Worm (Caenorhabditis elegans): Measurements from ENCODE around the gene snu-23.
A peak's percentile ranks its signal among the peaks of the same experiment; 100 is the strongest.

snu-23 gene

DNA sequence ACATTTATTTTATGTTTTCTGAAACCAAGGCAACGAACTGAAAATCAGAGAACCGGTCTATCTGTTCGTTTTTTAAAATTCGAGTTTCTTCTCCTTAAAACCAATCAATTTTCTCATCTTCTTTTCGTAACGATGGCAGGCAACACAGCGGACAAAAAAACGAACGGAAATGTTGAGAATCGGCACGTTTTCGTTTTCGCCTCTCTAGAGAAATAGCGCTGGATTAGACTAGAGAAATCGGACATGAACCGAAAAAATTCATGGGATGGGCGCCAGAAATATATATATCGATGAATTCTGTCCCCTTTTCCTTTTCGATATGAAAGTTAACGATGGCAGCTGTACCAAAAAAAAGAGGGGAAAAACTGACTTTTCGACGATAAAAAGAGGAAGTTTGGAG, 47.5 kb downstream of the snu-23 start:
- no peak for TF ChIP-seq vab-15 (tag; optimal IDR thresholded peaks at IDR 0.05)
- peak; percentile 59 for TF ChIP-seq blmp-1 (tag; optimal IDR thresholded peaks at IDR 0.05)
- no peak for TF ChIP-seq ceh-90 (tag; optimal IDR thresholded peaks at IDR 0.05)
- peak; percentile 18 for TF ChIP-seq ama-1 (optimal IDR thresholded peaks at IDR 0.05)
- no peak for TF ChIP-seq ceh-8 (GFP tag; optimal IDR thresholded peaks at IDR 0.05)

DNA sequence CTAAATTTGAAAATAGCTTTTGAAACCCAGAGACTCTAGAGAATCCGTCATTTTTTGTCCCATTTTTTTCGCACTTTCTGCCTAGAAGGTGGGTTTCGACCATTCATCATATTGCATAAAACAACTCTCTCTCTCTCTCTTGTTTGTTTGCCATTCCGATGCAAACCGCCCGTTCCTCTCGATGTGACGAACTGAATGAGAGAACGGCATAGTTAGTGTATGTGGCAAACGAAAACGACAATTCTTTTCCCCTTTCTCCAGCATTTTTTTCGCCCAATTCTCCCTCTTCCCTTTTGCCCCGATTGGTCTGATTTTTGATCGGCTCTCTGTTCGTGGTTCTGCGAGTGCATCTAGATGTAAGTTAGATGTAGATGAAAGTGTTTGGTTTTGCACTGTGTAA, 48.4 kb downstream of the snu-23 start:
- peak; percentile 1 for TF ChIP-seq blmp-1 (tag; optimal IDR thresholded peaks at IDR 0.05)
- TF ChIP-seq fkh-10 (GFP tag; optimal IDR thresholded peaks at IDR 0.05), result no peak
- TF ChIP-seq efl-1 (optimal IDR thresholded peaks at IDR 0.05), result no peak
- TF ChIP-seq efl-1 (GFP tag; optimal IDR thresholded peaks at IDR 0.05 in 1 of 2), result peak in 1 of 2 experiments; percentile 77
- peak; percentile 11 for TF ChIP-seq ama-1 (optimal IDR thresholded peaks at IDR 0.05)

DNA sequence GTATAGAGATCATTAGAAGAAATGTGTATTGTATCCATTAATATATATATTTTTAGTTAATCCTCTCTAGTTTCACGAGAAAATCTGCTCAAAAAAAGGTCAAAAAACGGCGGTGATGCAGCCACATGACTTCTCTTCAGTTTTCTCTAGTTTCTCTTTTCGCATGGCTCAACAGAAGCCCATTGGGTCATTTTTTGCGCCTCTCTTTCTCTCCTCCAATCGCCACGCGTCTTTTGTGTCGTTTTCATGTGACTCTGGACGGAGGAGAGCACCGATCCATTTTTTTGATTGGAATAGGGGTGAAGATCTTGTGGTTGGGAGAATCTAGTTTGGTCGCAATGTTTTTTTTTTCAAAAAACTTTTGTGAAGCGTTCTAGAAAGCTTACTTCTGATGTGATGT, 49.1 kb downstream of the snu-23 start:
- peak; percentile 63 for TF ChIP-seq dsc-1 (tag; optimal IDR thresholded peaks at IDR 0.05)
- peak; percentile 35 for TF ChIP-seq irx-1 (tag; optimal IDR thresholded peaks at IDR 0.05)
- no peak for TF ChIP-seq nhr-77 (tag; optimal IDR thresholded peaks at IDR 0.05)
- TF ChIP-seq grh-1 (GFP tag; IDR thresholded peaks at IDR 0.05), result no peak
- TF ChIP-seq elt-3 (tag; optimal IDR thresholded peaks at IDR 0.05), result no peak
- TF ChIP-seq lin-39 (tag; optimal IDR thresholded peaks at IDR 0.05), result no peak
- TF ChIP-seq lsy-2 (tag; optimal IDR thresholded peaks at IDR 0.05), result peak; percentile 63 to 75
- peak; percentile 48; the same call in 1 of the 2 replicates for TF ChIP-seq nhr-19 (GFP tag; conservative IDR thresholded peaks at IDR 0.05)
- no peak for TF ChIP-seq ets-5 (GFP tag; IDR thresholded peaks at IDR 0.05)
- TF ChIP-seq ztf-4 (tag; optimal IDR thresholded peaks at IDR 0.05), result no peak
- TF ChIP-seq pqm-1 (tag; optimal IDR thresholded peaks at IDR 0.05), result no peak
- peak; percentile 6 for TF ChIP-seq C16A3.4 (tag; optimal IDR thresholded peaks at IDR 0.05)
- no peak for TF ChIP-seq aly-2 (tag; optimal IDR thresholded peaks at IDR 0.05)
- TF ChIP-seq mdl-1 (tag; optimal IDR thresholded peaks at IDR 0.05), result peak in 1 of 2 experiments; percentile 50
- peak; percentile 45; the same call in 1 of the 2 replicates for TF ChIP-seq isw-1 (GFP tag; IDR thresholded peaks at IDR 0.05)
- TF ChIP-seq tlp-1 (tag; optimal IDR thresholded peaks at IDR 0.05), result no peak
- TF ChIP-seq snu-23 (GFP tag; optimal IDR thresholded peaks at IDR 0.05), result peak; percentile 72
- TF ChIP-seq efl-1 (optimal IDR thresholded peaks at IDR 0.05), result peak; percentile 8 to 32
- peak; percentile 31 to 94 for TF ChIP-seq efl-1 (GFP tag; optimal IDR thresholded peaks at IDR 0.05 in 1 of 2)
- peak; percentile 16 for TF ChIP-seq sox-4 (tag; optimal IDR thresholded peaks at IDR 0.05)
- TF ChIP-seq nhr-76 (tag; optimal IDR thresholded peaks at IDR 0.05), result no peak
- peak; percentile 79 for TF ChIP-seq nhr-71 (tag; optimal IDR thresholded peaks at IDR 0.05)
- TF ChIP-seq ama-1 (optimal IDR thresholded peaks at IDR 0.05), result no peak
- TF ChIP-seq alr-1 (tag; optimal IDR thresholded peaks at IDR 0.05; ENCODE audit: borderline replicate concordance), result no peak
- TF ChIP-seq snpc-4 (tag; optimal IDR thresholded peaks at IDR 0.05), result no peak
- peak; percentile 27 for TF ChIP-seq nhr-11 (tag; optimal IDR thresholded peaks at IDR 0.05)
- TF ChIP-seq zag-1 (tag; optimal IDR thresholded peaks at IDR 0.05), result no peak
- no peak for TF ChIP-seq ztf-11 (tag; optimal IDR thresholded peaks at IDR 0.05)
- no peak for TF ChIP-seq ces-1 (GFP tag; optimal IDR thresholded peaks at IDR 0.05)
- no peak for TF ChIP-seq sptf-1 (tag; optimal IDR thresholded peaks at IDR 0.05)
- peak; percentile 93 for TF ChIP-seq lin-14 (GFP tag; optimal IDR thresholded peaks at IDR 0.05)
- no peak for TF ChIP-seq efl-3 (GFP tag; optimal IDR thresholded peaks at IDR 0.05)
- TF ChIP-seq blmp-1 (tag; optimal IDR thresholded peaks at IDR 0.05), result no peak
- no peak for TF ChIP-seq jun-1 (tag; optimal IDR thresholded peaks at IDR 0.05)
- TF ChIP-seq nhr-85 (tag), result no peak
- peak; percentile 87 for TF ChIP-seq nhr-20 (tag; optimal IDR thresholded peaks at IDR 0.05)
- peak; percentile 41 for TF ChIP-seq swsn-7 (tag; optimal IDR thresholded peaks at IDR 0.05)
- peak; percentile 34 for TF ChIP-seq lir-3 (tag; optimal IDR thresholded peaks at IDR 0.05; ENCODE audit: poor library complexity)
- TF ChIP-seq zip-4 (GFP tag; optimal IDR thresholded peaks at IDR 0.05), result no peak
- no peak for TF ChIP-seq sup-37 (GFP tag; optimal IDR thresholded peaks at IDR 0.05)
- TF ChIP-seq unc-86 (tag; optimal IDR thresholded peaks at IDR 0.05), result peak; percentile 43
- TF ChIP-seq dpl-1 (GFP tag; optimal IDR thresholded peaks at IDR 0.05), result peak; percentile 18 to 45 (median 36)
- TF ChIP-seq xbp-1 (tag; optimal IDR thresholded peaks at IDR 0.05), result peak; percentile 56
- TF ChIP-seq ceh-8 (GFP tag; optimal IDR thresholded peaks at IDR 0.05), result no peak
- TF ChIP-seq mef-2 (tag; optimal IDR thresholded peaks at IDR 0.05), result no peak
- TF ChIP-seq tbx-2 (tag; optimal IDR thresholded peaks at IDR 0.05), result peak; percentile 53
- TF ChIP-seq nhr-237 (tag; optimal IDR thresholded peaks at IDR 0.05), result no peak

Measured in whole organism, L1 larva.